Worm (Caenorhabditis elegans): ENCODE results near the gene ckk-1.

- TF ChIP-seq him-1 (tag; optimal IDR thresholded peaks at IDR 0.05) (no peak), W03F9.2 (tag; optimal IDR thresholded peaks at IDR 0.05) (no peak)
These were observed 53.0 kb downstream of the ckk-1 start for ce11 chrIII:5688246-5688645.
